Worm (Caenorhabditis elegans) whole organism, L1 larva: ENCODE measurements around the gene srw-15.

Experiments
- dsc-1 ChIP-seq: sonication (generic microtip); optimal IDR thresholded peaks from 2 replicates; lab custom pipeline; 2016; ENCODE audit warnings: mild to moderate bottlenecking, missing genetic modification characterization, missing compliant biosample characterization
- egl-13 ChIP-seq: sonication (generic microtip); optimal IDR thresholded peaks from 2 replicates; lab custom pipeline; 2016; ENCODE audit warnings: missing genotype, missing genetic modification reagents, missing genetic modification characterization, missing compliant biosample characterization
- lir-3 ChIP-seq: sonication (generic microtip); optimal IDR thresholded peaks from 2 replicates; lab custom pipeline; 2016; ENCODE audit warnings: mild to moderate bottlenecking, missing genetic modification characterization, moderate library complexity, missing compliant biosample characterization; ENCODE audit not compliant: poor library complexity
- lsy-2 ChIP-seq, 2 experiments: fragments of 150-350 bp; optimal IDR thresholded peaks; 2 replicates each; lab custom pipeline; 2014; ENCODE audit warnings: missing biosample characterization in 2 of 2, missing genetic modification characterization in 2 of 2
- mep-1 ChIP-seq: fragments of 150-350 bp; optimal IDR thresholded peaks from 2 replicates; lab custom pipeline; 2014; ENCODE audit warnings: missing biosample characterization, missing genetic modification characterization
- nhr-28 ChIP-seq: fragments of 150-350 bp; optimal IDR thresholded peaks from 2 replicates; lab custom pipeline; 2014; ENCODE audit warnings: missing biosample characterization, missing genetic modification characterization
- sptf-1 ChIP-seq: fragments of 150-350 bp; optimal IDR thresholded peaks from 2 replicates; lab custom pipeline; 2014; ENCODE audit warnings: missing biosample characterization, missing genetic modification characterization
- unc-86 ChIP-seq: sonication (generic microtip); optimal IDR thresholded peaks from 2 replicates; lab custom pipeline; 2016; ENCODE audit warnings: missing genetic modification characterization, missing compliant biosample characterization

The srw-15 gene

DNA sequence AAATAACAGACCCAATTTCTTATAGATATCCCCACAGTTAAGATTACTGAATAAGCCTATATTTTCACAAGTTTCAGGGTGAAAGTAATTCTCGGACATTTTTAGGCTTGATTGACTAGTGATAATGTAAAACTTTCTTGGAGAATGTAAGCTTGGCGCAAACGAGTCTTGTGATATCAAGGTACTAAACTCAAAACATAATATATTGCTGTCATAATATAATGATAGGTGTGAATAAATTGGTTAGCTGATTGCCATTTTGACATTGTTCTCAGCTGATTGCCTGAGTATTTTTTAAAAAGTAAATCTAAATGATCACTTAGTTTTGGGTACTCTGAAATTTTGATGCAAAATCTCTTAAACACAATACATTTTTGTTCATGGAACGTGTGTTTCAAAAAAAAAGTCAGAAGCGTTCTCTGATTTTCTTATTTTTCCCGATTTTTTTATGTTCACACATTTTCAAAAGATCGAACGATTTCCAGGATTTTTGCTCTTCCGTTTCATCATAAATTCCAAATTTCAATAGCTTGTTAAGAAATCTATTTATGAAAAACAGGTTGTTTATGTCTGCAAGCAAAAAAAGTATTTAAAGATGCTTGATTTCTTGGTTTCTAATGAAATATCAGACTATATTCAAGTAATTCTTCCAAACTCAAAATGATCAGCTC, 51.1 kb downstream of the srw-15 start, which contains the start of the genes srw-19 and srx-51:
Gene srw-19 (minus strand): TSS at position 101 of the 671 bp plus-strand sequence.
Gene srx-51 (plus strand): TSS at position 621 of the 671 bp plus-strand sequence.
- TF ChIP-seq mep-1 (tag; lab: Kevin White, UChicago) (no peak), lir-3 (tag; lab: Kevin White, UChicago) (no peak), unc-86 (tag; lab: Kevin White, UChicago) (no peak), egl-13 (tag; lab: Kevin White, UChicago) (no peak), dsc-1 (no peak), lsy-2 (tag; optimal IDR thresholded peaks at IDR 0.05; lab: Kevin White, UChicago) (no peak), nhr-28 (tag; lab: Kevin White, UChicago) (no peak), sptf-1 (no peak)
